Worm (Caenorhabditis elegans) whole organism, mixed stage, embryonic: ENCODE measurements around the gene rpl-21.

Experiments
- ces-1 ChIP-seq: fragments of 150-350 bp; optimal IDR thresholded peaks from 2 replicates; lab custom pipeline; 2014; ENCODE audit warnings: missing biosample characterization, missing genetic modification reagents, missing genetic modification characterization
- elt-1 ChIP-seq: sonication (generic microtip); optimal IDR thresholded peaks from 2 replicates; lab custom pipeline; 2017; ENCODE audit warnings: missing genetic modification characterization, mild to moderate bottlenecking, missing compliant biosample characterization, antibody characterized with exemption, moderate library complexity, borderline replicate concordance; ENCODE audit not compliant: insufficient read depth
- elt-3 ChIP-seq: fragments of 150-350 bp; optimal IDR thresholded peaks from 2 replicates; lab custom pipeline; 2014; ENCODE audit warnings: missing biosample characterization, missing genetic modification characterization
- lin-13 ChIP-seq: fragments of 150-350 bp; optimal IDR thresholded peaks from 2 replicates; lab custom pipeline; 2014; ENCODE audit warnings: missing biosample characterization, missing genetic modification characterization
- mep-1 ChIP-seq: fragments of 150-350 bp; optimal IDR thresholded peaks from 2 replicates; lab custom pipeline; 2017; ENCODE audit warnings: missing biosample characterization, missing genetic modification reagents, missing genetic modification characterization, inconsistent platforms
- nhr-237 ChIP-seq: fragments of 150-350 bp; optimal IDR thresholded peaks from 2 replicates; lab custom pipeline; 2014; ENCODE audit warnings: missing biosample characterization, missing genetic modification characterization
- nhr-28 ChIP-seq: fragments of 150-350 bp; optimal IDR thresholded peaks from 2 replicates; lab custom pipeline; 2014; ENCODE audit warnings: missing biosample characterization, missing genetic modification characterization
- nhr-76 ChIP-seq: sonication (generic microtip); optimal IDR thresholded peaks from 2 replicates; lab custom pipeline; 2017; ENCODE audit warnings: missing biosample characterization, missing genetic modification characterization
- snpc-4 ChIP-seq: fragments of 150-350 bp; optimal IDR thresholded peaks from 2 replicates; lab custom pipeline; 2014; ENCODE audit warnings: missing biosample characterization, missing genetic modification characterization
- unc-39 ChIP-seq: fragments of 150-350 bp; optimal IDR thresholded peaks from 2 replicates; lab custom pipeline; 2014; ENCODE audit warnings: missing biosample characterization, missing genetic modification characterization
- ztf-11 ChIP-seq: fragments of 150-350 bp; optimal IDR thresholded peaks from 2 replicates; lab custom pipeline; 2014; ENCODE audit warnings: missing biosample characterization, missing genetic modification characterization

DNA sequence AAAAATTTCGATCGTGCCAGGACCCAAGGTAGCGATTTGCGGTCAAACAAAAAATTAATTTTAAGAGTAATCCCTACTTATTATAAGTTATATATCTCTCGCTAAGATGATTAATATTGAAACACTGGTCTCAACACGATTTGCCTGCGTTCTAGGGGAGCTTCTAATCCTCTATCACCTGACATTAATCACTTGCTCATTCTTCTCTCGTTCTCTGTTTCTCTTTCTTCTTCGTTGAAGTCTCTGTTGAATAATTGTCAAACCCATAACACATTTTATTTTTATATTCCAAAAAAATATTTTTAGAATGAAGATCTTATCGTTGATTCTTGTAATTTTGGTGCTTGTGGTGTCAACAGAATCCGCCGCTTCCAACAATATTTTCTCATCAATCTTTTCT lies 25.1 kb upstream of the rpl-21 start, which contains the start of gene D2007.1:
- no peak for TF ChIP-seq snpc-4 (tag; lab: Kevin White, UChicago)
- TF ChIP-seq nhr-237 (tag; lab: Kevin White, UChicago) = no peak
- TF ChIP-seq lin-13 (tag; lab: Kevin White, UChicago) = no peak
- TF ChIP-seq ces-1 (GFP tag; lab: Kevin White, UChicago) = no peak
- TF ChIP-seq elt-1 (tag; lab: Kevin White, UChicago) = no peak
- no peak for TF ChIP-seq mep-1 (tag; lab: Kevin White, UChicago)
- no peak for TF ChIP-seq elt-3 (tag; lab: Kevin White, UChicago)
- TF ChIP-seq nhr-76 = no peak
- TF ChIP-seq ztf-11 (tag; lab: Kevin White, UChicago) = no peak
- no peak for TF ChIP-seq unc-39 (tag; lab: Kevin White, UChicago)
- no peak for TF ChIP-seq nhr-28 (tag; lab: Kevin White, UChicago)
